Fruit fly (Drosophila melanogaster): Measurements from ENCODE around the gene Utx.

The Utx gene

dm6 chr2L:10237725-10238446 lies 40.7 kb downstream of the Utx start, which contains the start of gene mthl15:
mthl15 (minus strand) TSS chr2L:10238317.
- TF ChIP-seq CG17801 (GFP tag; optimal IDR thresholded peaks at IDR 0.05; ENCODE audit: partially characterized antibody), result no peak

dm6 chr2L:10232827-10233226 lies 45.8 kb downstream of the Utx start:
- no peak for TF ChIP-seq CG17801 (GFP tag; optimal IDR thresholded peaks at IDR 0.05; ENCODE audit: partially characterized antibody)

- TF ChIP-seq CG17801 (GFP tag; optimal IDR thresholded peaks at IDR 0.05; ENCODE audit: partially characterized antibody), result no peak
These were observed 46.3 kb downstream of the Utx start, which contains the start of gene eEF1delta for dm6 chr2L:10232152-10232816. eEF1delta (plus strand) TSS chr2L:10232507.

dm6 chr2L:10231510-10231909 lies 47.1 kb downstream of the Utx start, which contains the start of gene ova:
ova (minus strand) TSS chr2L:10231692.
- TF ChIP-seq CG17801 (GFP tag; optimal IDR thresholded peaks at IDR 0.05; ENCODE audit: partially characterized antibody), result no peak

- no peak for TF ChIP-seq CG17801 (GFP tag; optimal IDR thresholded peaks at IDR 0.05; ENCODE audit: partially characterized antibody)
These were observed 47.5 kb downstream of the Utx start for dm6 chr2L:10231092-10231494.

dm6 chr2L:10230455-10230854 lies 48.2 kb downstream of the Utx start:
- TF ChIP-seq CG17801 (GFP tag; optimal IDR thresholded peaks at IDR 0.05; ENCODE audit: partially characterized antibody), result no peak

dm6 chr2L:10226724-10227407 lies 51.7 kb downstream of the Utx start, which contains the start of gene CG5708:
CG5708 (minus strand) TSS chr2L:10226808.
- TF ChIP-seq CG17801 (GFP tag; optimal IDR thresholded peaks at IDR 0.05; ENCODE audit: partially characterized antibody), result no peak

dm6 chr2L:10226213-10226723 lies 52.3 kb downstream of the Utx start:
- no peak for TF ChIP-seq CG17801 (GFP tag; optimal IDR thresholded peaks at IDR 0.05; ENCODE audit: partially characterized antibody)

dm6 chr2L:10222550-10223231 lies 55.9 kb downstream of the Utx start, which contains the start of gene Bcs1:
Bcs1 (plus strand) TSS chr2L:10222657.
- no peak for TF ChIP-seq CG17801 (GFP tag; optimal IDR thresholded peaks at IDR 0.05; ENCODE audit: partially characterized antibody)
